Fruit fly (Drosophila melanogaster) S2 (cell line): ENCODE measurements around the gene CG13362.

Experiments
- CG8478 ChIP-seq: fragments of >200 bp; optimal IDR thresholded peaks from 2 replicates; lab custom pipeline; 2018
- CTCF ChIP-seq, 2 experiments: fragments of >200 bp; optimal IDR thresholded peaks; 2 replicates each; lab custom pipeline; 2018

DNA sequence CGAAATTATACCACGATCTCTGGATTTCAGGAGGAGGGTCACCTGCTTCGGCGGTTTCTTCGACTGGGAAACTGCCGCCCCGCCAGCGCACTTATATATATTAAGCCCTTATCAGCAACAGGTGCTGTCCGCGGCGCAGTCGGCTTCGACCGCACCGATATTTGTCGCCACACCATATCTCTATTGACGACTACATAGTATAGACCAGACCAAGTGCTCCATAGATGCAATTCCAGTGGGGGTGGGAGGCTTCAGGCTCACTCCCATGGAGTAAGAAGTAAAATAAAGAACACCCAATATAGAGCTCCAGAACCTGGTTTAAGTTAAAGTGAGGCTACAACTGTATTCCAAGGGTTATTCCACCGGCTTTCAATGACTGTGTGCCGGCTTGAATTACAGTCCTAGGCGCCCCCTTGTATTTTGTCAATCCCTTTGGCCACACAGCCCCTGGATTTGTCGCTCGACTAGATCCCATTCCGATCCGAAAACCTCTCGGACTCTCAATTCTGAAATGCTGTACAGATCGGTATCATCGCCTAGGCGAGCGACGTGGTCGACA, 39.0 kb upstream of the CG13362 start, which contains the start of gene CG13360:
- TF ChIP-seq CTCF (optimal IDR thresholded peaks at IDR 0.05; lab: Kevin White, UChicago) = no peak
- no peak for TF ChIP-seq CG8478 (lab: Kevin White, UChicago)
